Fruit fly (Drosophila melanogaster) whole organism, prepupa: ENCODE measurements around the gene Rsph1.

ENCODE experiments used
- CG6163 ChIP-seq: fragments of 200-800 bp; sonication (Bioruptor generic); IDR thresholded peaks from 3 replicates; pipeline ENCODE4 v1.3.6; 2022; ENCODE audit warnings: missing biosample characterization, missing genetic modification characterization
- acj6 ChIP-seq: fragments of 200-800 bp; sonication (Bioruptor generic); optimal IDR thresholded peaks from 3 replicates; lab custom pipeline; 2016; ENCODE audit warnings: missing biosample characterization, missing genetic modification characterization
- spab ChIP-seq: fragments of 200-800 bp; sonication (Bioruptor generic); optimal IDR thresholded peaks from 2 replicates; lab custom pipeline; 2017; ENCODE audit warnings: missing biosample characterization, mild to moderate bottlenecking, missing genetic modification characterization, missing genetic modification reagents

dm6 chr2L:13191894-13192293 is 8.6 kb downstream of the Rsph1 start, which contains the start of the genes CG16974 and Edem2:
- TF ChIP-seq CG6163 (peak; percentile 49; the same call in 2 of the 3 replicates), spab (GFP tag; lab: Kevin White, UChicago) (no peak), acj6 (no peak)
